Fruit fly (Drosophila melanogaster) whole organism, pupa: ENCODE results near the gene EMC2A.

Experiments
- CG12605 ChIP-seq: fragments of 200-800 bp; sonication (Bioruptor generic); IDR thresholded peaks from 2 replicates; pipeline ENCODE4 v1.3.6; 2022; ENCODE audit warnings: missing biosample characterization, missing genetic modification characterization
- CG13204 ChIP-seq: fragments of 200-800 bp; sonication (Bioruptor generic); optimal IDR thresholded peaks from 2 replicates; lab custom pipeline; 2018; ENCODE audit warnings: missing biosample characterization, mild to moderate bottlenecking, missing genetic modification characterization, moderate library complexity
- CG14655 ChIP-seq: fragments of 200-800 bp; sonication (Bioruptor generic); optimal IDR thresholded peaks from 3 replicates; lab custom pipeline; 2017; ENCODE audit warnings: mild to moderate bottlenecking, missing biosample characterization, missing genetic modification reagents, missing genetic modification characterization
- CG15710 ChIP-seq: fragments of 200-800 bp; sonication (Bioruptor generic); optimal IDR thresholded peaks from 2 replicates; lab custom pipeline; 2018; ENCODE audit warnings: missing biosample characterization, mild to moderate bottlenecking, missing genetic modification characterization, moderate library complexity
- CG17806 ChIP-seq: fragments of 200-800 bp; sonication (Bioruptor generic); optimal IDR thresholded peaks from 2 replicates; lab custom pipeline; 2018; ENCODE audit warnings: missing biosample characterization, mild to moderate bottlenecking, missing genetic modification characterization, moderate library complexity
- CG32121 ChIP-seq: fragments of 200-800 bp; sonication (Bioruptor generic); IDR thresholded peaks from 2 replicates; pipeline ENCODE4 v1.3.6; 2022; ENCODE audit warnings: missing biosample characterization, missing genetic modification characterization
- CG8159 ChIP-seq: fragments of 200-800 bp; sonication (Bioruptor generic); optimal IDR thresholded peaks from 3 replicates; lab custom pipeline; 2018; ENCODE audit warnings: missing biosample characterization, mild to moderate bottlenecking, missing genetic modification characterization, moderate library complexity
- EcR ChIP-seq: fragments of 200-800 bp; sonication (Bioruptor generic); optimal IDR thresholded peaks from 3 replicates; lab custom pipeline; 2019; ENCODE audit warnings: missing biosample characterization, missing genetic modification characterization, mild to moderate bottlenecking, moderate library complexity, missing genetic modification reagents
- Ets98B ChIP-seq: fragments of 200-800 bp; sonication (Bioruptor generic); IDR thresholded peaks from 2 replicates; pipeline ENCODE4 v1.3.6; 2022; ENCODE audit warnings: missing biosample characterization, missing genetic modification characterization
- Pif1A ChIP-seq: fragments of 200-800 bp; sonication (Bioruptor generic); optimal IDR thresholded peaks from 3 replicates; lab custom pipeline; 2016; ENCODE audit warnings: missing biosample characterization, missing genetic modification characterization
- Pif1B ChIP-seq: fragments of 200-800 bp; sonication (Bioruptor generic); optimal IDR thresholded peaks from 3 replicates; lab custom pipeline; 2016; ENCODE audit warnings: missing biosample characterization, missing genetic modification characterization
- Snoo ChIP-seq: fragments of 200-800 bp; sonication (Bioruptor generic); optimal IDR thresholded peaks from 3 replicates; lab custom pipeline; 2017; ENCODE audit warnings: missing biosample characterization, mild to moderate bottlenecking, missing genetic modification characterization, inconsistent platforms
- gl ChIP-seq: fragments of 200-800 bp; sonication (Bioruptor generic); optimal IDR thresholded peaks from 2 replicates; lab custom pipeline; 2018; ENCODE audit warnings: missing biosample characterization, mild to moderate bottlenecking, missing genetic modification characterization

DNA sequence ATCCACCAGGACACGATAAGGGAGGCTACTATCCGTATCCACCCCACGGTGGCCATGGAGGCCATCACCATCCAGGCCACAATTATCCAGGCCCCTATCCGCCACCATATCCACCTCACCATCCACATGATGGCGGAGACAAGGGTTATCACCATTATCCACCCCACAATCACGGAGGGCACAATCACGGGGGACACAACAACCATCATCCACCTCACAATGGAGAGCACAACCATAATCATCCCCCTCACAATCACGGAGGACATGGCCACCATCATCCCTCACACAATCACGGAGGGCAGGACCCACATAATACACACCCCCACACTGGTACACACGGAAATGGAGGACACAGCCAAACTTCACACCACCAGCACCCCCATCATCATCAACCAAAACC is 33.9 kb upstream of the EMC2A start:
- no peak for TF ChIP-seq Pif1A (GFP tag; lab: Kevin White, UChicago)
- TF ChIP-seq CG17806 (tag; lab: Kevin White, UChicago): no peak
- no peak for TF ChIP-seq Pif1B (GFP tag; lab: Kevin White, UChicago)
- TF ChIP-seq CG32121 (GFP tag; lab: Robert Waterston, UW): no peak
- no peak for TF ChIP-seq CG12605
- TF ChIP-seq EcR (GFP tag; lab: Kevin White, UChicago): no peak
- no peak for TF ChIP-seq CG15710 (tag; lab: Kevin White, UChicago)
- TF ChIP-seq gl (tag; lab: Kevin White, UChicago): no peak
- TF ChIP-seq CG14655 (GFP tag; lab: Kevin White, UChicago): no peak
- TF ChIP-seq Snoo (tag; lab: Kevin White, UChicago): no peak
- TF ChIP-seq Ets98B (GFP tag; lab: Robert Waterston, UW): no peak
- no peak for TF ChIP-seq CG8159 (tag; lab: Kevin White, UChicago)
- TF ChIP-seq CG13204 (GFP tag; lab: Kevin White, UChicago): no peak
